Worm (Caenorhabditis elegans) whole organism, early embryonic: ENCODE measurements around the gene Y39F10A.3.

Experiments
- F13C5.2 ChIP-seq: sonication (generic microtip); optimal IDR thresholded peaks from 2 replicates; lab custom pipeline; 2017; ENCODE audit warnings: mild to moderate bottlenecking, missing genetic modification characterization, inconsistent platforms, missing compliant biosample characterization
- hmbx-1 ChIP-seq: sonication (generic microtip); optimal IDR thresholded peaks from 2 replicates; lab custom pipeline; 2016; ENCODE audit warnings: mild to moderate bottlenecking, missing genetic modification characterization, missing compliant biosample characterization

- TF ChIP-seq F13C5.2 (tag; lab: Kevin White, UChicago) (no peak), hmbx-1 (tag; lab: Kevin White, UChicago) (no peak)
Observed at ce11 chrII:757224-757623, 25.6 kb downstream of the Y39F10A.3 start.
